Fruit fly (Drosophila melanogaster) S2 (cell line): ENCODE measurements around the gene Acp32CD.

Experiments
- CG8478 ChIP-seq: fragments of >200 bp; optimal IDR thresholded peaks from 2 replicates; lab custom pipeline; 2018
- CTCF ChIP-seq, 2 experiments: fragments of >200 bp; optimal IDR thresholded peaks; 2 replicates each; lab custom pipeline; 2018

dm6 chr2L:10967257-10968008, 48.0 kb upstream of the Acp32CD start:
- TF ChIP-seq CG8478 (lab: Kevin White, UChicago) (no peak), CTCF (optimal IDR thresholded peaks at IDR 0.05; lab: Kevin White, UChicago) (no peak)
